Worm (Caenorhabditis elegans) whole organism, L1 larva: ENCODE results near the gene F21A3.11.

ENCODE experiments used
- blmp-1 ChIP-seq: fragments of 150-350 bp; optimal IDR thresholded peaks from 2 replicates; lab custom pipeline; 2014; ENCODE audit warnings: missing biosample characterization, missing genetic modification characterization
- egl-13 ChIP-seq: sonication (generic microtip); optimal IDR thresholded peaks from 2 replicates; lab custom pipeline; 2016; ENCODE audit warnings: missing genotype, missing genetic modification reagents, missing genetic modification characterization, missing compliant biosample characterization
- fkh-10 ChIP-seq: sonication (generic microtip); optimal IDR thresholded peaks from 2 replicates; lab custom pipeline; 2017; ENCODE audit warnings: missing biosample characterization, missing genetic modification reagents, missing genetic modification characterization
- nhr-90 ChIP-seq: sonication (generic microtip); optimal IDR thresholded peaks from 2 replicates; lab custom pipeline; 2016; ENCODE audit warnings: mild to moderate bottlenecking, missing genetic modification characterization, missing compliant biosample characterization; ENCODE audit not compliant: poor library complexity
- pag-3 ChIP-seq: sonication (generic microtip); optimal IDR thresholded peaks from 2 replicates; lab custom pipeline; 2017; ENCODE audit warnings: missing genetic modification characterization, mild to moderate bottlenecking, missing compliant biosample characterization, antibody characterized with exemption, borderline replicate concordance; ENCODE audit not compliant: insufficient read depth
- tbx-2 ChIP-seq: sonication (generic microtip); optimal IDR thresholded peaks from 2 replicates; lab custom pipeline; 2016; ENCODE audit warnings: missing genetic modification characterization, missing compliant biosample characterization

ce11 chrV:15481374-15481773, 51.6 kb downstream of the F21A3.11 start, which contains the start of gene nhr-150:
- TF ChIP-seq fkh-10 (no peak), pag-3 (tag; lab: Kevin White, UChicago) (no peak), nhr-90 (no peak), tbx-2 (tag; lab: Kevin White, UChicago) (no peak), blmp-1 (no peak), egl-13 (tag; lab: Kevin White, UChicago) (no peak)
